Fruit fly (Drosophila melanogaster) whole organism, embryonic: ENCODE measurements around the gene Rchy1.
A peak's percentile ranks its signal among the peaks of the same experiment; 100 is the strongest.

Source experiments
- CG10543 ChIP-seq: fragments of 200-800 bp; sonication (Bioruptor generic); optimal IDR thresholded peaks from 3 replicates; lab custom pipeline; 2017; ENCODE audit warnings: missing biosample characterization, mild to moderate bottlenecking, missing genetic modification characterization, moderate library complexity
- CG11398 ChIP-seq: fragments of 200-800 bp; sonication (Bioruptor generic); optimal IDR thresholded peaks from 2 replicates; lab custom pipeline; 2016; ENCODE audit warnings: missing biosample characterization, missing genetic modification characterization
- CG11695 ChIP-seq: fragments of 200-800 bp; sonication (Bioruptor generic); IDR thresholded peaks from 3 replicates; pipeline ENCODE4 v1.3.6; 2022; ENCODE audit warnings: missing biosample characterization, missing genetic modification characterization
- CG1529 ChIP-seq: fragments of 200-800 bp; sonication (Bioruptor generic); optimal IDR thresholded peaks from 3 replicates; lab custom pipeline; 2018; ENCODE audit warnings: missing biosample characterization, missing genetic modification characterization
- CG16815 ChIP-seq: fragments of 200-800 bp; sonication (Bioruptor generic); optimal IDR thresholded peaks from 3 replicates; lab custom pipeline; 2017; ENCODE audit warnings: missing biosample characterization, mild to moderate bottlenecking, missing genetic modification characterization
- CG17802 ChIP-seq: fragments of 200-800 bp; sonication (Bioruptor generic); optimal IDR thresholded peaks from 2 replicates; lab custom pipeline; 2018; ENCODE audit warnings: missing biosample characterization, mild to moderate bottlenecking, missing genetic modification characterization, moderate library complexity
- CG18599 ChIP-seq: fragments of 200-800 bp; sonication (Bioruptor generic); optimal IDR thresholded peaks from 3 replicates; lab custom pipeline; 2017; ENCODE audit warnings: missing biosample characterization, missing genetic modification characterization, mild to moderate bottlenecking, moderate library complexity, missing genetic modification reagents
- CG18619 ChIP-seq: fragments of 200-800 bp; sonication (Bioruptor generic); optimal IDR thresholded peaks from 3 replicates; lab custom pipeline; 2017; ENCODE audit warnings: missing biosample characterization, mild to moderate bottlenecking, missing genetic modification characterization
- CG2678 ChIP-seq: fragments of 200-800 bp; sonication (Bioruptor generic); optimal IDR thresholded peaks from 3 replicates; lab custom pipeline; 2019; ENCODE audit warnings: missing biosample characterization, mild to moderate bottlenecking, missing genetic modification characterization, moderate library complexity
- CG2875 ChIP-seq: fragments of 200-800 bp; sonication (Bioruptor generic); optimal IDR thresholded peaks from 2 replicates; lab custom pipeline; 2017; ENCODE audit warnings: missing biosample characterization, mild to moderate bottlenecking, missing genetic modification characterization, missing genetic modification reagents
- CG3847 ChIP-seq: fragments of 200-800 bp; sonication (Bioruptor generic); IDR thresholded peaks from 2 replicates; pipeline ENCODE4 v1.3.6; 2022; ENCODE audit warnings: missing biosample characterization, missing genetic modification characterization
- CG4328 ChIP-seq: fragments of 200-800 bp; sonication (Bioruptor generic); optimal IDR thresholded peaks from 3 replicates; lab custom pipeline; 2017; ENCODE audit warnings: missing biosample characterization, missing genetic modification reagents, missing genetic modification characterization
- CG7556 ChIP-seq: fragments of 200-800 bp; sonication (Bioruptor generic); optimal IDR thresholded peaks from 2 replicates; lab custom pipeline; 2017; ENCODE audit warnings: missing biosample characterization, mild to moderate bottlenecking, missing genetic modification characterization
- CG8089 ChIP-seq: fragments of 200-800 bp; sonication (Bioruptor generic); optimal IDR thresholded peaks from 3 replicates; lab custom pipeline; 2016; ENCODE audit warnings: missing biosample characterization, missing genetic modification characterization
- CG8388 ChIP-seq: fragments of 200-800 bp; sonication (Bioruptor generic); optimal IDR thresholded peaks from 2 replicates; lab custom pipeline; 2019; ENCODE audit warnings: missing biosample characterization, mild to moderate bottlenecking, missing genetic modification characterization, moderate library complexity
- CG8478 ChIP-seq: fragments of >200 bp; optimal IDR thresholded peaks from 2 replicates; lab custom pipeline; 2018
- CG9727 ChIP-seq: fragments of 200-800 bp; sonication (Bioruptor generic); optimal IDR thresholded peaks from 3 replicates; lab custom pipeline; 2017; ENCODE audit warnings: missing biosample characterization, mild to moderate bottlenecking, missing genetic modification characterization
- CG9932 ChIP-seq: fragments of 200-800 bp; sonication (Bioruptor generic); IDR thresholded peaks from 2 replicates; pipeline ENCODE4 v1.3.6; 2022; ENCODE audit warnings: missing biosample characterization, missing genetic modification characterization
- CTCF ChIP-seq: fragments of 200-800 bp; sonication (Bioruptor generic); optimal IDR thresholded peaks from 2 replicates; lab custom pipeline; 2017; ENCODE audit warnings: missing biosample characterization, mild to moderate bottlenecking, missing genetic modification characterization, moderate library complexity
- CoRest ChIP-seq: fragments of 200-800 bp; sonication (Bioruptor generic); optimal IDR thresholded peaks from 3 replicates; lab custom pipeline; 2018; ENCODE audit warnings: missing biosample characterization, mild to moderate bottlenecking, missing genetic modification characterization, moderate library complexity
- Fer3 ChIP-seq: fragments of 200-800 bp; sonication (Bioruptor generic); optimal IDR thresholded peaks from 2 replicates; lab custom pipeline; 2018; ENCODE audit warnings: missing biosample characterization, mild to moderate bottlenecking, missing genetic modification characterization, moderate library complexity
- HLH4C ChIP-seq: fragments of 200-800 bp; sonication (Bioruptor generic); IDR thresholded peaks from 3 replicates; pipeline ENCODE4 v1.3.6; 2022; ENCODE audit warnings: missing biosample characterization, missing genetic modification characterization; ENCODE audit not compliant: partially characterized antibody
- Meics ChIP-seq: fragments of 200-800 bp; sonication (Bioruptor generic); optimal IDR thresholded peaks from 2 replicates; lab custom pipeline; 2017; ENCODE audit warnings: missing biosample characterization, mild to moderate bottlenecking, missing genetic modification characterization
- NFAT ChIP-seq: fragments of 200-800 bp; sonication (Bioruptor generic); IDR thresholded peaks from 2 replicates; pipeline ENCODE4 v1.3.6; 2022; ENCODE audit warnings: missing biosample characterization, missing genetic modification characterization
- Oli ChIP-seq: fragments of 200-800 bp; sonication (Bioruptor generic); optimal IDR thresholded peaks from 2 replicates; lab custom pipeline; 2018; ENCODE audit warnings: missing biosample characterization, mild to moderate bottlenecking, missing genetic modification characterization, moderate library complexity
- Spps ChIP-seq: fragments of 200-800 bp; sonication (Bioruptor generic); optimal IDR thresholded peaks from 2 replicates; lab custom pipeline; 2018; ENCODE audit warnings: missing biosample characterization, mild to moderate bottlenecking, missing genetic modification characterization
- Stat92E ChIP-seq, 3 experiments: fragments of >200 bp in 2 of 3; fragments of 200-800 bp in 1 of 3; sonication (Bioruptor generic) in 1 of 3; optimal IDR thresholded peaks; 2 replicates each; lab custom pipeline; 2017 to 2019; ENCODE audit warnings: missing biosample characterization in 3 of 3, missing genetic modification characterization in 3 of 3, mild to moderate bottlenecking in 1 of 3, moderate library complexity in 1 of 3
- ap ChIP-seq: fragments of 200-800 bp; sonication (Bioruptor generic); IDR thresholded peaks from 2 replicates; pipeline ENCODE4 v1.3.6; 2022; ENCODE audit warnings: missing biosample characterization, missing genetic modification characterization
- crol ChIP-seq: fragments of 200-800 bp; sonication (Bioruptor generic); IDR thresholded peaks from 2 replicates; pipeline ENCODE4 v1.3.6; 2022; ENCODE audit warnings: missing biosample characterization, missing genetic modification characterization
- disco-r ChIP-seq: fragments of 200-800 bp; sonication (Bioruptor generic); optimal IDR thresholded peaks from 2 replicates; lab custom pipeline; 2016; ENCODE audit warnings: missing biosample characterization, missing genetic modification characterization
- dm ChIP-seq: fragments of 200-800 bp; sonication (Bioruptor generic); optimal IDR thresholded peaks from 3 replicates; lab custom pipeline; 2016; ENCODE audit warnings: missing biosample characterization, missing genetic modification characterization
- dmrt99B ChIP-seq: fragments of 200-800 bp; sonication (Bioruptor generic); optimal IDR thresholded peaks from 2 replicates; lab custom pipeline; 2018; ENCODE audit warnings: missing biosample characterization, mild to moderate bottlenecking, missing genetic modification characterization, moderate library complexity
- dysf ChIP-seq: fragments of 200-800 bp; sonication (Bioruptor generic); IDR thresholded peaks from 3 replicates; pipeline ENCODE4 v1.3.6; 2022; ENCODE audit warnings: missing biosample characterization, missing genetic modification characterization
- gcm ChIP-seq: fragments of 200-800 bp; sonication (Bioruptor generic); optimal IDR thresholded peaks from 2 replicates; lab custom pipeline; 2019; ENCODE audit warnings: missing biosample characterization, mild to moderate bottlenecking, missing genetic modification characterization, moderate library complexity
- gro ChIP-seq: fragments of 200-800 bp; sonication (Bioruptor generic); optimal IDR thresholded peaks from 2 replicates; lab custom pipeline; 2016; ENCODE audit warnings: missing biosample characterization, missing genetic modification characterization
- gsb-n ChIP-seq: fragments of 200-800 bp; sonication (Bioruptor generic); optimal IDR thresholded peaks from 3 replicates; lab custom pipeline; 2018; ENCODE audit warnings: missing biosample characterization, mild to moderate bottlenecking, missing genetic modification characterization
- hbn ChIP-seq: fragments of 200-800 bp; sonication (Bioruptor generic); IDR thresholded peaks from 2 replicates; pipeline ENCODE4 v1.3.6; 2022; ENCODE audit warnings: missing biosample characterization, missing genetic modification characterization; ENCODE audit not compliant: partially characterized antibody
- hkb ChIP-seq, 2 experiments: fragments of 200-800 bp in 1 of 2; fragments of >200 bp in 1 of 2; sonication (Bioruptor generic) in 1 of 2; IDR thresholded peaks in 1 of 2; optimal IDR thresholded peaks in 1 of 2; 2 replicates each; pipeline versions ENCODE4 v1.3.6 to Lab custom; 2017 to 2022; ENCODE audit warnings: missing biosample characterization in 1 of 2, missing genetic modification characterization in 1 of 2
- insv ChIP-seq, 2 experiments: fragments of 200-800 bp; sonication (Bioruptor generic); optimal IDR thresholded peaks; 3 replicates each; lab custom pipeline; 2016 to 2018; ENCODE audit warnings: missing biosample characterization in 2 of 2, missing genetic modification characterization in 2 of 2
- inv ChIP-seq: fragments of 200-800 bp; sonication (Bioruptor generic); IDR thresholded peaks from 2 replicates; pipeline ENCODE4 v1.3.6; 2022; ENCODE audit warnings: missing biosample characterization, missing genetic modification characterization; ENCODE audit not compliant: partially characterized antibody
- ken ChIP-seq: fragments of 200-800 bp; sonication (Bioruptor generic); IDR thresholded peaks from 3 replicates; pipeline ENCODE4 v1.3.6; 2022; ENCODE audit warnings: missing biosample characterization, missing genetic modification characterization
- peb ChIP-seq: fragments of 200-800 bp; sonication (Bioruptor generic); IDR thresholded peaks from 2 replicates; pipeline ENCODE4 v1.3.6; 2022; ENCODE audit warnings: missing biosample characterization, missing genetic modification characterization
- pfk ChIP-seq: fragments of 200-800 bp; sonication (Bioruptor generic); optimal IDR thresholded peaks from 2 replicates; lab custom pipeline; 2018; ENCODE audit warnings: missing biosample characterization, mild to moderate bottlenecking, missing genetic modification characterization, moderate library complexity
- phol ChIP-seq: fragments of 200-800 bp; sonication (Bioruptor generic); optimal IDR thresholded peaks from 3 replicates; lab custom pipeline; 2018; ENCODE audit warnings: missing biosample characterization, mild to moderate bottlenecking, missing genetic modification characterization, moderate library complexity
- pita ChIP-seq: fragments of 200-800 bp; sonication (Bioruptor generic); optimal IDR thresholded peaks from 2 replicates; lab custom pipeline; 2017; ENCODE audit warnings: missing biosample characterization, mild to moderate bottlenecking, missing genetic modification characterization
- ranshi ChIP-seq: fragments of 200-800 bp; sonication (Bioruptor generic); IDR thresholded peaks from 2 replicates; pipeline ENCODE4 v1.3.6; 2022; ENCODE audit warnings: missing biosample characterization, missing genetic modification characterization
- sd ChIP-seq: fragments of 200-800 bp; sonication (Bioruptor generic); optimal IDR thresholded peaks from 3 replicates; lab custom pipeline; 2018; ENCODE audit warnings: missing biosample characterization, mild to moderate bottlenecking, missing genetic modification characterization, moderate library complexity
- sisA ChIP-seq: fragments of 200-800 bp; sonication (Bioruptor generic); IDR thresholded peaks from 2 replicates; pipeline ENCODE4 v1.3.6; 2022; ENCODE audit warnings: missing biosample characterization, missing genetic modification characterization
- so ChIP-seq: fragments of 200-800 bp; sonication (Bioruptor generic); IDR thresholded peaks from 3 replicates; pipeline ENCODE4 v1.3.6; 2022; ENCODE audit warnings: missing biosample characterization, missing genetic modification characterization

Gene Rchy1

dm6 chr2L:6471978-6472776 is 6.7 kb upstream of the Rchy1 start (continued):
- TF ChIP-seq Spps (tag; lab: Kevin White, UChicago) (no peak), sisA (GFP tag; lab: Robert Waterston, UW) (0 out of 2 replicates have a peak, but pooled peaks have one; percentile 29), inv (GFP tag; lab: Robert Waterston, UW) (no peak), CG18599 (peak; percentile 10), phol (tag; lab: Kevin White, UChicago) (peak; percentile 21), HLH4C (no peak), CG8089 (GFP tag; lab: Kevin White, UChicago) (no peak), gro (GFP tag; lab: Kevin White, UChicago) (no peak), hbn (GFP tag; lab: Robert Waterston, UW) (no peak), hkb (optimal IDR thresholded peaks at IDR 0.05; lab: Kevin White, UChicago) (no peak), hkb (GFP tag; IDR thresholded peaks at IDR 0.05; lab: Robert Waterston, UW) (no peak), Fer3 (no peak), dm (GFP tag; lab: Kevin White, UChicago) (no peak), pfk (no peak), sd (tag; lab: Kevin White, UChicago) (peak; percentile 54), CG4328 (GFP tag; lab: Kevin White, UChicago) (no peak), Oli (peak; percentile 27), pita (GFP tag; lab: Kevin White, UChicago) (no peak), CG17802 (tag; lab: Kevin White, UChicago) (no peak), Meics (GFP tag; lab: Kevin White, UChicago) (peak; percentile 50), CG10543 (GFP tag; lab: Kevin White, UChicago) (peak; percentile 43), NFAT (0 out of 2 replicates have a peak, but pooled peaks have one; percentile 33), gcm (GFP tag; lab: Kevin White, UChicago) (no peak), CoRest (tag; lab: Kevin White, UChicago) (peak; percentile 33), CG18619 (no peak), gsb-n (no peak), Stat92E (GFP tag; optimal IDR thresholded peaks at IDR 0.05; lab: Kevin White, UChicago) (no peak), insv (GFP tag; optimal IDR thresholded peaks at IDR 0.05; lab: Kevin White, UChicago) (no peak), CG9932 (no peak), ranshi (GFP tag; lab: Robert Waterston, UW) (no peak), ap (GFP tag; lab: Robert Waterston, UW) (no peak), CG16815 (GFP tag; lab: Kevin White, UChicago) (no peak), CG9727 (no peak), CTCF (no peak), CG8388 (GFP tag; lab: Kevin White, UChicago) (no peak), dysf (GFP tag; lab: Robert Waterston, UW) (peak; percentile 20; the same call in 1 of the 3 replicates), so (GFP tag; lab: Robert Waterston, UW) (peak; percentile 16; the same call in 1 of the 3 replicates), CG1529 (GFP tag; lab: Kevin White, UChicago) (no peak), CG2875 (GFP tag; lab: Kevin White, UChicago) (no peak), CG11398 (GFP tag; lab: Kevin White, UChicago) (no peak), CG2678 (tag; lab: Kevin White, UChicago) (peak; percentile 60), ken (no peak), crol (GFP tag; lab: Robert Waterston, UW) (no peak), CG7556 (GFP tag; lab: Kevin White, UChicago) (peak; percentile 8), CG3847 (GFP tag; lab: Robert Waterston, UW) (no peak), CG8478 (no peak), peb (GFP tag; lab: Robert Waterston, UW) (no peak), disco-r (GFP tag; lab: Kevin White, UChicago) (no peak), CG11695 (GFP tag; lab: Robert Waterston, UW) (0 out of 3 replicates have a peak, but pooled peaks have one; percentile 8), dmrt99B (tag; lab: Kevin White, UChicago) (peak; percentile 55)
